Worm (Caenorhabditis elegans): Measurements from ENCODE around the gene C33F10.4.

ce11 chrII:4753133-4753532 is 42.4 kb upstream of the C33F10.4 start, which contains the start of gene C27D9.1:
- TF ChIP-seq unc-62 (GFP tag; optimal IDR thresholded peaks at IDR 0.05) = no peak
- TF ChIP-seq snpc-4 (tag; optimal IDR thresholded peaks at IDR 0.05) = no peak
- TF ChIP-seq unc-39 (tag; optimal IDR thresholded peaks at IDR 0.05) = no peak
- no peak for TF ChIP-seq lin-13 (tag; optimal IDR thresholded peaks at IDR 0.05)
- TF ChIP-seq nhr-12 (tag; optimal IDR thresholded peaks at IDR 0.05) = no peak
- TF ChIP-seq elt-1 (tag; optimal IDR thresholded peaks at IDR 0.05; ENCODE audit: borderline replicate concordance, insufficient read depth) = no peak
- TF ChIP-seq elt-3 (tag; optimal IDR thresholded peaks at IDR 0.05) = no peak
- no peak for TF ChIP-seq pha-4 (tag; optimal IDR thresholded peaks at IDR 0.05)
- no peak for TF ChIP-seq ces-1 (GFP tag; optimal IDR thresholded peaks at IDR 0.05)
